Worm (Caenorhabditis elegans): ENCODE data around the gene C14A4.9.

C14A4.9 gene

DNA sequence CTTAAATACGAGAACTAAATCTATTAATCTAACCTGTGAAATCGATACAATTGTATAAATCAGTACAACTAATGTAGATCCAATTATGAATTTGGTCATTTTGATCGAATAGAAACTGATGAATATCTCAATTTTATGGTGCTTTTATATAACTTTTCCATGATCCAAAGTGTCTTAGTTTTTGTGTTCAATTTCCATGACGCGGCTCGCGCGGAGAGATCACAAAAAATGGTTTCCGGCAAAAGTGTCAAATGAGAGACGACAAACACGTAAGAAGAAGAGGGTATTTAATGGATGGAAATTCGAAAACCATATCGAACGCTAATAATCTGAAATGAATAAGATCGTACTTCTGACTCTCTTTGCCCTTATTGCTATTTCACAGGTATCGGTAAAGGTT, 34.6 kb upstream of the C14A4.9 start, which contains the start of the genes C06A1.6 and C06A1.7:
Gene C06A1.6, minus strand, starts transcription at position 101 of the 400 bp plus-strand sequence.
Gene C06A1.7, plus strand, starts transcription at position 314 of the 400 bp plus-strand sequence.
- TF ChIP-seq eor-1 (tag; optimal IDR thresholded peaks at IDR 0.05): no peak
- TF ChIP-seq ZK546.5 (tag; optimal IDR thresholded peaks at IDR 0.05): no peak
- TF ChIP-seq unc-62 (GFP tag; optimal IDR thresholded peaks at IDR 0.05): no peak
- TF ChIP-seq jun-1 (tag; optimal IDR thresholded peaks at IDR 0.05): no peak
- TF ChIP-seq ceh-82 (tag; optimal IDR thresholded peaks at IDR 0.05): no peak
- no peak for TF ChIP-seq nhr-67 (tag; optimal IDR thresholded peaks at IDR 0.05)
- TF ChIP-seq tbx-2 (tag; optimal IDR thresholded peaks at IDR 0.05): no peak
- TF ChIP-seq nhr-77 (tag; optimal IDR thresholded peaks at IDR 0.05): no peak
- no peak for TF ChIP-seq ama-1 (optimal IDR thresholded peaks at IDR 0.05)
- no peak for TF ChIP-seq R02D3.7 (tag; optimal IDR thresholded peaks at IDR 0.05)
- TF ChIP-seq sea-2 (GFP tag; optimal IDR thresholded peaks at IDR 0.05): no peak
- TF ChIP-seq pha-4 (tag; optimal IDR thresholded peaks at IDR 0.05): no peak
- no peak for TF ChIP-seq lin-39 (tag; optimal IDR thresholded peaks at IDR 0.05)
- no peak for TF ChIP-seq egl-27 (tag; optimal IDR thresholded peaks at IDR 0.05)
- TF ChIP-seq fos-1 (tag; optimal IDR thresholded peaks at IDR 0.05): no peak
- no peak for TF ChIP-seq nhr-28 (tag; optimal IDR thresholded peaks at IDR 0.05)

ce11 chrII:10566458-10566857, 32.7 kb upstream of the C14A4.9 start:
- TF ChIP-seq ztf-4 (tag; optimal IDR thresholded peaks at IDR 0.05) (no peak), elt-2 (tag; optimal IDR thresholded peaks at IDR 0.05) (no peak), fkh-10 (GFP tag; optimal IDR thresholded peaks at IDR 0.05) (peak; percentile 9), sea-2 (GFP tag; optimal IDR thresholded peaks at IDR 0.05) (no peak), pha-4 (tag; optimal IDR thresholded peaks at IDR 0.05) (no peak)

DNA sequence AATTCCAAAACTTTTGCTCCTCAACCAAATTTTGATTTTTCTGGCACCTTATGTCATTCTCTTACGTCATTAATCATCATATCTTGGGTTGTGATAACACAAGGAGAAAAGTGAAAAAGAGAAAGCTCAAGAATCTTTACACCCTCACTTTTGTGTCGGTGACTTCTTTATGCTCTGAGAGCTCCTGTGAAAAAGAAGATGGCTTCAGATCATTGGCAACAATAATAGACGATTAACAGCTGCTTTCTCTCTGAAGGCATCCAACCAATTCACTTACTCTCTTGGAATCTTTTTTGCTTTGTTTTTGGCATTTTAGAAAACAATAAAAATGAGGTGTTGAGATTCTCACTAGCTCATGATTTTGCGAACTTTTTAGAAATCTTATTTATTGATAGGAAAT, 29.6 kb upstream of the C14A4.9 start:
- TF ChIP-seq mdl-1 (tag; optimal IDR thresholded peaks at IDR 0.05): no peak
- peak; percentile 18 for TF ChIP-seq nfya-1 (tag; optimal IDR thresholded peaks at IDR 0.05; ENCODE audit: insufficient read depth)
- no peak for TF ChIP-seq elt-1 (tag; optimal IDR thresholded peaks at IDR 0.05)
- no peak for TF ChIP-seq aly-2 (tag; optimal IDR thresholded peaks at IDR 0.05)
- no peak for TF ChIP-seq lin-15B (tag; optimal IDR thresholded peaks at IDR 0.05)
- TF ChIP-seq nhr-11 (tag; optimal IDR thresholded peaks at IDR 0.05): peak; percentile 49
- no peak for TF ChIP-seq mml-1 (tag; optimal IDR thresholded peaks at IDR 0.05)
- TF ChIP-seq sea-2 (GFP tag; optimal IDR thresholded peaks at IDR 0.05): no peak
- no peak for TF ChIP-seq nhr-23 (tag; optimal IDR thresholded peaks at IDR 0.05)
- no peak for TF ChIP-seq ZK546.5 (tag; optimal IDR thresholded peaks at IDR 0.05)
- no peak for TF ChIP-seq fos-1 (tag; optimal IDR thresholded peaks at IDR 0.05)

DNA sequence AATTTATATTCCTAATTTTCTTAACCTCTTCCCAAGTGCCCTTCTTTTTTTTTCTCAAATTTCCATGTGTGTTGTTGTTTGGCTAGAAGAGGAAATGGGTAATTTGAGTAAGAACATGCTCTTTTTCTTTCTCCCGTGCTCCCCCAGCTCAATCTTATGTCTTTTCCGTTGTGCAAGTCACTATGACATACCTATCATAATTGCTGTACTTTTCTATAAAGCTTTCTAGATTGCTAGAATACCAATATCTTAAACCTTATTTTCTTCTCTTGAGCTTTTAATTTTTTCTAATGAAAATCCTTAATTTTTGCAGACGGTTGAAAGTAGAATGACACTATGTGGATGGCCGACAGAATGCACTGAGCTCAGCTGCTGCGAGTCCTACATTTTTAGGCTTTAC, 28.8 kb upstream of the C14A4.9 start, which contains the start of gene txt-13:
Gene txt-13, plus strand, starts transcription at position 301 of the 400 bp plus-strand sequence.
- TF ChIP-seq mdl-1 (tag; optimal IDR thresholded peaks at IDR 0.05): no peak
- no peak for TF ChIP-seq unc-62 (GFP tag; optimal IDR thresholded peaks at IDR 0.05)
- no peak for TF ChIP-seq aly-2 (tag; optimal IDR thresholded peaks at IDR 0.05)
- no peak for TF ChIP-seq unc-39 (tag; optimal IDR thresholded peaks at IDR 0.05)
- no peak for TF ChIP-seq ZK546.5 (tag; optimal IDR thresholded peaks at IDR 0.05)
- no peak for TF ChIP-seq nfya-1 (tag; optimal IDR thresholded peaks at IDR 0.05; ENCODE audit: insufficient read depth)

- TF ChIP-seq skn-1 (tag; optimal IDR thresholded peaks at IDR 0.05) (no peak), egl-5 (tag; optimal IDR thresholded peaks at IDR 0.05) (no peak), elt-3 (tag; optimal IDR thresholded peaks at IDR 0.05) (no peak)
Measured at ce11 chrII:10571967-10572366, 27.2 kb upstream of the C14A4.9 start, which contains the start of gene C06A1.3. Gene C06A1.3, plus strand, starts transcription at chrII:10572267.

ce11 chrII:10574177-10574576, 25.0 kb upstream of the C14A4.9 start:
- no peak for TF ChIP-seq nhr-237 (tag; optimal IDR thresholded peaks at IDR 0.05)
- no peak for TF ChIP-seq ceh-16 (tag; optimal IDR thresholded peaks at IDR 0.05)
- TF ChIP-seq lsy-12 (tag; optimal IDR thresholded peaks at IDR 0.05): no peak
- TF ChIP-seq ZK546.5 (tag; optimal IDR thresholded peaks at IDR 0.05): no peak
- no peak for TF ChIP-seq nhr-12 (tag; optimal IDR thresholded peaks at IDR 0.05)
- no peak for TF ChIP-seq ceh-28 (tag; optimal IDR thresholded peaks at IDR 0.05)
- no peak for TF ChIP-seq nhr-76 (tag; optimal IDR thresholded peaks at IDR 0.05)
- TF ChIP-seq elt-1 (tag; optimal IDR thresholded peaks at IDR 0.05): no peak
- TF ChIP-seq ama-1 (optimal IDR thresholded peaks at IDR 0.05): no peak
- TF ChIP-seq nfya-1 (tag; optimal IDR thresholded peaks at IDR 0.05; ENCODE audit: insufficient read depth): no peak
- TF ChIP-seq mml-1 (tag; optimal IDR thresholded peaks at IDR 0.05): no peak
- no peak for TF ChIP-seq sea-2 (GFP tag; optimal IDR thresholded peaks at IDR 0.05)
- no peak for TF ChIP-seq ztf-11 (tag; optimal IDR thresholded peaks at IDR 0.05)
- no peak for TF ChIP-seq fos-1 (tag; optimal IDR thresholded peaks at IDR 0.05)
- no peak for TF ChIP-seq ztf-4 (tag; optimal IDR thresholded peaks at IDR 0.05)
- TF ChIP-seq fkh-10 (GFP tag; optimal IDR thresholded peaks at IDR 0.05): no peak
- no peak for TF ChIP-seq aly-2 (tag; optimal IDR thresholded peaks at IDR 0.05)
- TF ChIP-seq daf-12 (tag; optimal IDR thresholded peaks at IDR 0.05): no peak
- TF ChIP-seq fkh-2 (tag; optimal IDR thresholded peaks at IDR 0.05): no peak

All from whole organism, L3 larva.